Fruit fly (Drosophila melanogaster) whole organism, embryonic: ENCODE results near the gene Sam-S.

Experiments
- Awh ChIP-seq: fragments of 200-800 bp; sonication (Bioruptor generic); IDR thresholded peaks from 2 replicates; pipeline ENCODE4, ENCODE4 v1.3.6; 2022; ENCODE audit warnings: missing biosample characterization, missing genetic modification characterization
- BEAF-32 ChIP-seq: fragments of 200-800 bp; sonication (Bioruptor generic); optimal IDR thresholded peaks from 3 replicates; lab custom pipeline; 2017; ENCODE audit warnings: missing biosample characterization, missing genetic modification characterization, mild to moderate bottlenecking, moderate library complexity, missing genetic modification reagents
- BtbVII ChIP-seq: fragments of 200-800 bp; sonication (Bioruptor generic); optimal IDR thresholded peaks from 3 replicates; lab custom pipeline; 2017; ENCODE audit warnings: missing biosample characterization, mild to moderate bottlenecking, missing genetic modification characterization
- CG10543 ChIP-seq: fragments of 200-800 bp; sonication (Bioruptor generic); optimal IDR thresholded peaks from 3 replicates; lab custom pipeline; 2017; ENCODE audit warnings: missing biosample characterization, mild to moderate bottlenecking, missing genetic modification characterization, moderate library complexity
- CG11695 ChIP-seq: fragments of 200-800 bp; sonication (Bioruptor generic); IDR thresholded peaks from 3 replicates; pipeline ENCODE4 v1.3.6; 2022; ENCODE audit warnings: missing biosample characterization, missing genetic modification characterization
- CG13287 ChIP-seq: fragments of 200-800 bp; sonication (Bioruptor generic); IDR thresholded peaks from 2 replicates; pipeline ENCODE4 v1.3.6; 2022; ENCODE audit warnings: missing biosample characterization, missing genetic modification characterization; ENCODE audit not compliant: partially characterized antibody
- CG15514 ChIP-seq: fragments of 200-800 bp; sonication (Bioruptor generic); optimal IDR thresholded peaks from 3 replicates; lab custom pipeline; 2017; ENCODE audit warnings: missing biosample characterization, missing genetic modification characterization, mild to moderate bottlenecking, moderate library complexity, missing genetic modification reagents
- CG16813 ChIP-seq: fragments of 200-800 bp; sonication (Bioruptor generic); IDR thresholded peaks from 3 replicates; pipeline ENCODE4 v1.3.6; 2022; ENCODE audit warnings: missing biosample characterization, missing genetic modification characterization; ENCODE audit not compliant: partially characterized antibody
- CG17361 ChIP-seq: fragments of 200-800 bp; sonication (Bioruptor generic); IDR thresholded peaks from 3 replicates; pipeline ENCODE4 v1.3.6; 2022; ENCODE audit warnings: missing biosample characterization, missing genetic modification characterization
- CG17568 ChIP-seq: fragments of 200-800 bp; sonication (Bioruptor generic); optimal IDR thresholded peaks from 2 replicates; lab custom pipeline; 2018; ENCODE audit warnings: missing biosample characterization, mild to moderate bottlenecking, missing genetic modification characterization, moderate library complexity
- CG17912 ChIP-seq: fragments of 200-800 bp; sonication (Bioruptor generic); optimal IDR thresholded peaks from 2 replicates; lab custom pipeline; 2018; ENCODE audit warnings: missing biosample characterization, mild to moderate bottlenecking, missing genetic modification characterization
- CG18011 ChIP-seq: fragments of 200-800 bp; sonication (Bioruptor generic); optimal IDR thresholded peaks from 2 replicates; lab custom pipeline; 2017; ENCODE audit warnings: missing biosample characterization, missing genetic modification characterization, mild to moderate bottlenecking, moderate library complexity, missing genotype
- CG18599 ChIP-seq: fragments of 200-800 bp; sonication (Bioruptor generic); optimal IDR thresholded peaks from 3 replicates; lab custom pipeline; 2017; ENCODE audit warnings: missing biosample characterization, missing genetic modification characterization, mild to moderate bottlenecking, moderate library complexity, missing genetic modification reagents
- CG2120 ChIP-seq: fragments of 200-800 bp; sonication (Bioruptor generic); optimal IDR thresholded peaks from 3 replicates; lab custom pipeline; 2016; ENCODE audit warnings: missing biosample characterization, missing genetic modification characterization
- CG2889 ChIP-seq: fragments of 200-800 bp; sonication (Bioruptor generic); IDR thresholded peaks from 3 replicates; pipeline ENCODE4 v1.3.6; 2022; ENCODE audit warnings: missing biosample characterization, missing genetic modification characterization
- CG31365 ChIP-seq: fragments of 200-800 bp; sonication (Bioruptor generic); optimal IDR thresholded peaks from 2 replicates; lab custom pipeline; 2018; ENCODE audit warnings: missing biosample characterization, mild to moderate bottlenecking, missing genetic modification characterization
- CG43689 ChIP-seq: fragments of 200-800 bp; sonication (Bioruptor generic); IDR thresholded peaks from 2 replicates; pipeline ENCODE4 v1.3.6; 2022; ENCODE audit warnings: missing biosample characterization, missing genetic modification characterization
- CG4854 ChIP-seq: fragments of 200-800 bp; sonication (Bioruptor generic); optimal IDR thresholded peaks from 2 replicates; lab custom pipeline; 2016; ENCODE audit warnings: missing biosample characterization, missing genetic modification characterization, inconsistent platforms
- CG6254 ChIP-seq: fragments of 200-800 bp; sonication (Bioruptor generic); optimal IDR thresholded peaks from 3 replicates; lab custom pipeline; 2017; ENCODE audit warnings: mild to moderate bottlenecking, missing biosample characterization, missing genetic modification reagents, missing genetic modification characterization
- CG6689 ChIP-seq: fragments of 200-800 bp; sonication (Bioruptor generic); IDR thresholded peaks from 2 replicates; pipeline ENCODE4 v1.3.6; 2022; ENCODE audit warnings: missing biosample characterization, missing genetic modification characterization
- CG7271 ChIP-seq: fragments of 200-800 bp; sonication (Bioruptor generic); optimal IDR thresholded peaks from 2 replicates; lab custom pipeline; 2018; ENCODE audit warnings: missing biosample characterization, mild to moderate bottlenecking, missing genetic modification characterization, moderate library complexity
- D19B ChIP-seq: fragments of 200-800 bp; sonication (Bioruptor generic); optimal IDR thresholded peaks from 2 replicates; lab custom pipeline; 2017; ENCODE audit warnings: missing biosample characterization, mild to moderate bottlenecking, missing genetic modification characterization
- Doc3 ChIP-seq: fragments of 200-800 bp; sonication (Bioruptor generic); IDR thresholded peaks from 3 replicates; pipeline ENCODE4 v1.3.6; 2022; ENCODE audit warnings: missing biosample characterization, missing genetic modification characterization; ENCODE audit not compliant: partially characterized antibody
- Drgx ChIP-seq: fragments of 200-800 bp; sonication (Bioruptor generic); IDR thresholded peaks from 2 replicates; pipeline ENCODE4 v1.3.6; 2022; ENCODE audit warnings: missing biosample characterization, missing genetic modification characterization
- ERR ChIP-seq: fragments of 200-800 bp; sonication (Bioruptor generic); optimal IDR thresholded peaks from 2 replicates; lab custom pipeline; 2016; ENCODE audit warnings: missing biosample characterization, missing genetic modification characterization
- Fer1 ChIP-seq: fragments of 200-800 bp; sonication (Bioruptor generic); optimal IDR thresholded peaks from 2 replicates; lab custom pipeline; 2017; ENCODE audit warnings: missing biosample characterization, mild to moderate bottlenecking, missing genetic modification characterization
- Gsc ChIP-seq: fragments of 200-800 bp; sonication (Bioruptor generic); IDR thresholded peaks from 2 replicates; pipeline ENCODE4 v1.3.6; 2022; ENCODE audit warnings: missing biosample characterization, missing genetic modification characterization
- Gug ChIP-seq: fragments of 200-800 bp; sonication (Bioruptor generic); IDR thresholded peaks from 4 replicates; pipeline ENCODE4 v1.3.6; 2022; ENCODE audit warnings: missing biosample characterization, missing genetic modification characterization
- H2.0 ChIP-seq: fragments of 200-800 bp; sonication (Bioruptor generic); IDR thresholded peaks from 2 replicates; pipeline ENCODE4 v1.3.6; 2022; ENCODE audit warnings: missing biosample characterization, missing genetic modification characterization
- Jarid2 ChIP-seq: fragments of 200-800 bp; sonication (Bioruptor generic); optimal IDR thresholded peaks from 3 replicates; lab custom pipeline; 2017; ENCODE audit warnings: mild to moderate bottlenecking, missing biosample characterization, missing genetic modification reagents, missing genetic modification characterization
- MESR4 ChIP-seq: fragments of 200-800 bp; sonication (Bioruptor generic); optimal IDR thresholded peaks from 2 replicates; lab custom pipeline; 2018; ENCODE audit warnings: missing biosample characterization, mild to moderate bottlenecking, missing genetic modification characterization, moderate library complexity
- MTF-1 ChIP-seq: fragments of 200-800 bp; sonication (Bioruptor generic); optimal IDR thresholded peaks from 2 replicates; lab custom pipeline; 2018; ENCODE audit warnings: missing biosample characterization, mild to moderate bottlenecking, missing genetic modification characterization, borderline replicate concordance
- NfI ChIP-seq: fragments of 200-800 bp; sonication (Bioruptor generic); optimal IDR thresholded peaks from 3 replicates; lab custom pipeline; 2018; ENCODE audit warnings: missing biosample characterization, mild to moderate bottlenecking, missing genetic modification characterization, moderate library complexity
- Vsx1 ChIP-seq: fragments of 200-800 bp; sonication (Bioruptor generic); optimal IDR thresholded peaks from 2 replicates; lab custom pipeline; 2017; ENCODE audit warnings: missing biosample characterization, mild to moderate bottlenecking, missing genetic modification characterization, missing genetic modification reagents
- ci ChIP-seq: fragments of 200-800 bp; sonication (Bioruptor generic); IDR thresholded peaks from 3 replicates; pipeline ENCODE4 v1.3.6; 2022; ENCODE audit warnings: missing biosample characterization, missing genetic modification characterization
- eve ChIP-seq, 2 experiments: fragments of >200 bp; optimal IDR thresholded peaks; 2 replicates each; lab custom pipeline; 2017; ENCODE audit warnings: missing biosample characterization in 2 of 2, missing genetic modification characterization in 2 of 2
- ewg ChIP-seq: fragments of 200-800 bp; sonication (Bioruptor generic); optimal IDR thresholded peaks from 3 replicates; lab custom pipeline; 2017; ENCODE audit warnings: mild to moderate bottlenecking, missing biosample characterization, missing genetic modification reagents, missing genetic modification characterization
- gsb ChIP-seq: fragments of 200-800 bp; sonication (Bioruptor generic); IDR thresholded peaks from 2 replicates; pipeline ENCODE4 v1.3.6; 2022; ENCODE audit warnings: missing biosample characterization, missing genetic modification characterization
- ham ChIP-seq: fragments of 200-800 bp; sonication (Bioruptor generic); IDR thresholded peaks from 2 replicates; pipeline ENCODE4 v1.3.6; 2022; ENCODE audit warnings: missing biosample characterization, missing genetic modification characterization
- hb ChIP-seq: fragments of 200-800 bp; sonication (Bioruptor generic); IDR thresholded peaks from 3 replicates; pipeline ENCODE4 v1.3.6; 2022; ENCODE audit warnings: missing biosample characterization, missing genetic modification characterization; ENCODE audit not compliant: partially characterized antibody
- luna ChIP-seq: fragments of 200-800 bp; sonication (Bioruptor generic); optimal IDR thresholded peaks from 2 replicates; lab custom pipeline; 2016; ENCODE audit warnings: missing biosample characterization, missing genetic modification characterization
- phol ChIP-seq: fragments of 200-800 bp; sonication (Bioruptor generic); optimal IDR thresholded peaks from 3 replicates; lab custom pipeline; 2018; ENCODE audit warnings: missing biosample characterization, mild to moderate bottlenecking, missing genetic modification characterization, moderate library complexity
- ro ChIP-seq: fragments of 200-800 bp; sonication (Bioruptor generic); IDR thresholded peaks from 2 replicates; pipeline ENCODE4 v1.3.6; 2022; ENCODE audit warnings: missing biosample characterization, missing genetic modification characterization
- sd ChIP-seq: fragments of 200-800 bp; sonication (Bioruptor generic); optimal IDR thresholded peaks from 3 replicates; lab custom pipeline; 2018; ENCODE audit warnings: missing biosample characterization, mild to moderate bottlenecking, missing genetic modification characterization, moderate library complexity
- slbo ChIP-seq: fragments of 200-800 bp; sonication (Bioruptor generic); IDR thresholded peaks from 2 replicates; pipeline ENCODE4 v1.3.6; 2022; ENCODE audit warnings: missing biosample characterization, missing genetic modification characterization
- so ChIP-seq: fragments of 200-800 bp; sonication (Bioruptor generic); IDR thresholded peaks from 3 replicates; pipeline ENCODE4 v1.3.6; 2022; ENCODE audit warnings: missing biosample characterization, missing genetic modification characterization
- ttk ChIP-seq: fragments of 200-800 bp; sonication (Bioruptor generic); IDR thresholded peaks from 2 replicates; pipeline ENCODE4 v2.1.2; 2022; ENCODE audit warnings: missing biosample characterization, missing genetic modification characterization
- tup ChIP-seq: fragments of 200-800 bp; sonication (Bioruptor generic); optimal IDR thresholded peaks from 2 replicates; lab custom pipeline; 2016; ENCODE audit warnings: missing biosample characterization, mild to moderate bottlenecking, missing genetic modification characterization, moderate library complexity
- tx ChIP-seq: fragments of 200-800 bp; sonication (Bioruptor generic); optimal IDR thresholded peaks from 2 replicates; lab custom pipeline; 2016; ENCODE audit warnings: missing biosample characterization, missing genetic modification characterization

The Sam-S gene

dm6 chr2L:109098-109799 is 2.5 kb downstream of the Sam-S start (continued):
- TF ChIP-seq CG18599 (GFP tag; lab: Kevin White, UChicago): peak; percentile 15
- TF ChIP-seq ro (GFP tag; lab: Robert Waterston, UW): no peak
- no peak for TF ChIP-seq CG17912 (GFP tag; lab: Kevin White, UChicago)
- TF ChIP-seq ttk (GFP tag; lab: Robert Waterston, UW): no peak
- TF ChIP-seq CG7271 (tag; lab: Kevin White, UChicago): no peak
- TF ChIP-seq CG2889 (GFP tag; lab: Robert Waterston, UW): no peak
- TF ChIP-seq Doc3 (GFP tag; lab: Robert Waterston, UW): no peak
- no peak for TF ChIP-seq BEAF-32 (GFP tag; lab: Kevin White, UChicago)
- TF ChIP-seq CG6254: no peak
- no peak for TF ChIP-seq Gug (GFP tag; lab: Robert Waterston, UW)
- TF ChIP-seq Jarid2 (GFP tag; lab: Kevin White, UChicago): no peak
- TF ChIP-seq tup (GFP tag; lab: Kevin White, UChicago): no peak
- TF ChIP-seq slbo (GFP tag; lab: Robert Waterston, UW): no peak
- peak; percentile 19 for TF ChIP-seq CG2120
- TF ChIP-seq so: no peak
- no peak for TF ChIP-seq gsb
- TF ChIP-seq CG18011 (GFP tag; lab: Kevin White, UChicago): no peak
- no peak for TF ChIP-seq CG31365 (tag; lab: Kevin White, UChicago)
- 0 out of 2 replicates have a peak, but pooled peaks have one; percentile 10 for TF ChIP-seq Drgx
- TF ChIP-seq D19B (GFP tag; lab: Kevin White, UChicago): no peak
- no peak for TF ChIP-seq CG17568 (GFP tag; lab: Kevin White, UChicago)
- no peak for TF ChIP-seq eve (GFP tag; optimal IDR thresholded peaks at IDR 0.05; lab: Kevin White, UChicago)
- no peak for TF ChIP-seq hb
- no peak for TF ChIP-seq phol (tag; lab: Kevin White, UChicago)
- TF ChIP-seq Awh (GFP tag; lab: Robert Waterston, UW): no peak
- no peak for TF ChIP-seq luna
- TF ChIP-seq tx: peak; percentile 4
- TF ChIP-seq ERR: no peak
- TF ChIP-seq CG10543 (GFP tag; lab: Kevin White, UChicago): peak; percentile 75
- no peak for TF ChIP-seq ci (GFP tag; lab: Robert Waterston, UW)
- no peak for TF ChIP-seq CG43689 (GFP tag; lab: Robert Waterston, UW)
- no peak for TF ChIP-seq Gsc (GFP tag; lab: Robert Waterston, UW)
- TF ChIP-seq CG15514 (GFP tag; lab: Kevin White, UChicago): peak; percentile 82
- TF ChIP-seq NfI: no peak
- peak; percentile 32 for TF ChIP-seq Fer1
- TF ChIP-seq MTF-1 (GFP tag; lab: Kevin White, UChicago): no peak
- TF ChIP-seq sd (tag; lab: Kevin White, UChicago): peak; percentile 87
- no peak for TF ChIP-seq CG16813 (GFP tag; lab: Robert Waterston, UW)
- TF ChIP-seq CG11695 (GFP tag; lab: Robert Waterston, UW): no peak
- no peak for TF ChIP-seq CG6689
- TF ChIP-seq BtbVII (GFP tag; lab: Kevin White, UChicago): peak; percentile 38
- no peak for TF ChIP-seq CG4854 (GFP tag; lab: Kevin White, UChicago)
- TF ChIP-seq CG17361 (GFP tag; lab: Robert Waterston, UW): no peak
- no peak for TF ChIP-seq H2.0 (GFP tag; lab: Robert Waterston, UW)
- TF ChIP-seq ewg (GFP tag; lab: Kevin White, UChicago): peak; percentile 57
- no peak for TF ChIP-seq ham (GFP tag; lab: Robert Waterston, UW)
- TF ChIP-seq MESR4 (GFP tag; lab: Kevin White, UChicago): no peak
- TF ChIP-seq CG13287 (GFP tag; lab: Robert Waterston, UW): peak; percentile 33; the same call in 1 of the 2 replicates
- peak; percentile 58 for TF ChIP-seq Vsx1 (GFP tag; lab: Kevin White, UChicago)
